Worm (Caenorhabditis elegans): ENCODE data around the gene clc-22.

DNA sequence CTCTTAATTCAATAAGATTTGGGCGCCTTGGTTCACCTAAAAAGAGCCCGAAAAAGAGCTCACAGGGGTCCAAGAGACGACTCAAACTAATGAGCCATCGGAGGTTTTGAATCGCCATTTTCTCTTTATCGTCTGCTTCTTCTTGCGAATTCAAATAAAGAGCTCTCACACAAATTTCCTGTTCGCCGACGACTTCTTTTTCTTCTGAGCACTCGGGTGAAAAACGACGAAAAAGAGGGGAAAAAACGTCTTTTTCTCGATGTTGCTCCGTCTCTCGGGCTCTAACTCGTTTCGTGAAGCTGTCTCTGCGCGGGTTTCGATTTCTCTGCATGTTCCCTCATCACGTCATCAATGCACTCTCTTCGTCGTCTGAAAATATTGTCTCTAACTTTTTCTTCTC, 47.4 kb downstream of the clc-22 start:
- TF ChIP-seq tab-1 (GFP tag; IDR thresholded peaks at IDR 0.05) (no peak), T22C8.4 (GFP tag; IDR thresholded peaks at IDR 0.05) (no peak), flt-1 (GFP tag; IDR thresholded peaks at IDR 0.05) (no peak), klf-2 (GFP tag; conservative IDR thresholded peaks at IDR 0.05) (no peak), ref-1 (GFP tag; conservative IDR thresholded peaks at IDR 0.05) (no peak)

Data from whole organism, midembryonic.